Fruit fly (Drosophila melanogaster) Kc167 (cell line): ENCODE measurements around the gene CG13786.

Experiments
- Myc ChIP-seq: fragments of >200 bp; optimal IDR thresholded peaks from 2 replicates; lab custom pipeline; 2017; ENCODE audit warnings: missing external identifiers
- insv ChIP-seq: fragments of >200 bp; optimal IDR thresholded peaks from 3 replicates; lab custom pipeline; 2018; ENCODE audit warnings: missing external identifiers

DNA sequence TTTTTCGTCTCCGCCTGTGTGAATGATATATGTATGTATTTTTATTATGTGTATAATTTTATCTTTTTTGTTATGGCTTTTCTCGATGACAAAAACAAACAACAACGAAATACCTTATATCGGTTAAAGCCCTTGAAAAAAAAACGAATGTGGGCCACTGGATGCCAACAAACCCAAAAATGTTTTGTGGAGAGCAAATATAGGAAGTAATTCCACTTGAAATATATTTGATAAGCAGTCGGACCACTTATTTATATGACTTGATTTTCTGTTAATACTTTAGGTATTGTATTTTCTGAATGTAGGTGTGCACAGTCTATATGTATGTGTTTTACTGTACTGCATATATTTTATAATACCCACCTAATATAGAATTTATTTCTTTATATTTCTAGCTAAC is 11.8 kb downstream of the CG13786 start:
- TF ChIP-seq Myc (lab: Kevin White, UChicago), result no peak
- TF ChIP-seq insv (lab: Kevin White, UChicago), result no peak
